Worm (Caenorhabditis elegans): ENCODE measurements around the gene cwf-19L1.

DNA sequence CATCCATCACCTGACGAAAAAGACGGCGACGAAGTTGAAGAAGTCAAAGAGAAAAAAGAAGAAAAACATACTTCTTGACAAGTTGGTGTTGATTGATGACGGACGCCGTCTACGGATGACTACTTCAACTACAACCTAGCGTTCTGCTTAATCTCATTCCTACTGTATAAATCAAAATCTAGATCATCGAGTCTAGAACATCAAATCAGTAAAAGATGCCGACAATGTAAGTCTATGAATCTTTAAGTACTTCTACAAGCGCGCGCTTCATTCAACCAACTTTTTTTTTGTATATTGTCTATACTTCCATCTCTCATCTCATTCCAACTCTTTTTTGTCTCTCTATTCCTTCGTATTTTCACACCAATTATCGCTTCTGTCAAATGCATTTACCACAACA lies 27.8 kb downstream of the cwf-19L1 start:
- TF ChIP-seq lin-13 (tag; optimal IDR thresholded peaks at IDR 0.05) (no peak), elt-1 (tag; optimal IDR thresholded peaks at IDR 0.05; ENCODE audit: borderline replicate concordance, insufficient read depth) (no peak), pha-4 (tag; optimal IDR thresholded peaks at IDR 0.05) (no peak)

Measured in whole organism, mixed stage, embryonic.